Worm (Caenorhabditis elegans) whole organism, L2 larva: ENCODE data around the gene nra-4.

Experiments used
- C34F6.9 ChIP-seq: fragments of 150-350 bp; optimal IDR thresholded peaks from 2 replicates; lab custom pipeline; 2014; ENCODE audit warnings: missing biosample characterization, missing genetic modification characterization
- F13H6.1 ChIP-seq: sonication (generic microtip); optimal IDR thresholded peaks from 2 replicates; lab custom pipeline; 2016; ENCODE audit warnings: missing genetic modification characterization, missing compliant biosample characterization
- R02D3.7 ChIP-seq: fragments of 150-350 bp; optimal IDR thresholded peaks from 2 replicates; lab custom pipeline; 2014; ENCODE audit warnings: missing biosample characterization, missing genetic modification characterization
- Y55F3AM.14 ChIP-seq: fragments of 200-800 bp; sonication (Bioruptor generic); optimal IDR thresholded peaks from 2 replicates; lab custom pipeline; 2018; ENCODE audit warnings: mild to moderate bottlenecking, missing genetic modification characterization, missing compliant biosample characterization
- ZK546.5 ChIP-seq: sonication (generic microtip); optimal IDR thresholded peaks from 2 replicates; lab custom pipeline; 2017; ENCODE audit warnings: missing biosample characterization, missing genetic modification characterization
- alr-1 ChIP-seq: fragments of 150-350 bp; optimal IDR thresholded peaks from 2 replicates; lab custom pipeline; 2014; ENCODE audit warnings: missing biosample characterization, missing genetic modification characterization
- ama-1 ChIP-seq: fragments of 150-350 bp; optimal IDR thresholded peaks from 2 replicates; lab custom pipeline; 2018; ENCODE audit warnings: inconsistent platforms
- ceh-16 ChIP-seq: fragments of 150-350 bp; optimal IDR thresholded peaks from 2 replicates; lab custom pipeline; 2014; ENCODE audit warnings: missing biosample characterization, missing genetic modification characterization
- crh-2 ChIP-seq: sonication (generic microtip); optimal IDR thresholded peaks from 2 replicates; lab custom pipeline; 2017; ENCODE audit warnings: missing biosample characterization, missing genetic modification characterization
- elt-1 ChIP-seq: fragments of 150-350 bp; optimal IDR thresholded peaks from 2 replicates; lab custom pipeline; 2014; ENCODE audit warnings: missing biosample characterization, missing genetic modification characterization
- elt-3 ChIP-seq: sonication (generic microtip); optimal IDR thresholded peaks from 2 replicates; lab custom pipeline; 2017; ENCODE audit warnings: missing biosample characterization, missing genetic modification characterization
- fos-1 ChIP-seq: fragments of 150-350 bp; optimal IDR thresholded peaks from 2 replicates; lab custom pipeline; 2014; ENCODE audit warnings: missing biosample characterization, missing genetic modification characterization
- gmeb-1 ChIP-seq: fragments of 150-350 bp; optimal IDR thresholded peaks from 2 replicates; lab custom pipeline; 2014; ENCODE audit warnings: missing biosample characterization, missing genetic modification characterization
- lin-11 ChIP-seq: fragments of 150-350 bp; sonication (generic microtip); optimal IDR thresholded peaks from 2 replicates; lab custom pipeline; 2014; ENCODE audit warnings: missing biosample characterization, missing genetic modification characterization, inconsistent platforms, mixed read lengths
- lin-13 ChIP-seq: fragments of 150-350 bp; optimal IDR thresholded peaks from 2 replicates; lab custom pipeline; 2014; ENCODE audit warnings: missing biosample characterization, missing genetic modification reagents, missing genetic modification characterization
- lin-39 ChIP-seq: fragments of 150-350 bp; optimal IDR thresholded peaks from 2 replicates; lab custom pipeline; 2014; ENCODE audit warnings: missing biosample characterization, missing genetic modification reagents, missing genetic modification characterization
- lsy-2 ChIP-seq, 2 experiments: fragments of 150-350 bp in 1 of 2; sonication (generic microtip) in 1 of 2; optimal IDR thresholded peaks; 2 replicates each; lab custom pipeline; 2014 to 2017; ENCODE audit warnings: missing biosample characterization in 2 of 2, missing genetic modification characterization in 2 of 2
- mab-5 ChIP-seq: fragments of 150-350 bp; optimal IDR thresholded peaks from 2 replicates; lab custom pipeline; 2014; ENCODE audit warnings: missing biosample characterization, missing genetic modification characterization
- mdl-1 ChIP-seq, 2 experiments: fragments of 150-350 bp in 1 of 2; sonication (generic microtip) in 1 of 2; optimal IDR thresholded peaks; 2 replicates each; lab custom pipeline; 2017; ENCODE audit warnings: missing biosample characterization in 2 of 2, missing genetic modification characterization in 2 of 2
- nhr-10 ChIP-seq: sonication (generic microtip); optimal IDR thresholded peaks from 2 replicates; lab custom pipeline; 2017; ENCODE audit warnings: missing biosample characterization, missing genetic modification characterization
- nhr-11 ChIP-seq: fragments of 150-350 bp; optimal IDR thresholded peaks from 2 replicates; lab custom pipeline; 2014; ENCODE audit warnings: missing biosample characterization, missing genetic modification characterization
- nhr-12 ChIP-seq: fragments of 150-350 bp; optimal IDR thresholded peaks from 2 replicates; lab custom pipeline; 2014; ENCODE audit warnings: missing biosample characterization, missing genetic modification characterization
- nhr-129 ChIP-seq: fragments of 150-350 bp; optimal IDR thresholded peaks from 2 replicates; lab custom pipeline; 2014; ENCODE audit warnings: missing biosample characterization, missing genetic modification characterization
- nhr-21 ChIP-seq: fragments of 150-350 bp; optimal IDR thresholded peaks from 2 replicates; lab custom pipeline; 2014; ENCODE audit warnings: missing biosample characterization, missing genetic modification characterization
- nhr-23 ChIP-seq: fragments of 150-350 bp; optimal IDR thresholded peaks from 2 replicates; lab custom pipeline; 2014; ENCODE audit warnings: missing biosample characterization, missing genetic modification reagents, missing genetic modification characterization
- nhr-25 ChIP-seq: fragments of 150-350 bp; sonication (generic microtip); optimal IDR thresholded peaks from 3 replicates; lab custom pipeline; 2014; ENCODE audit warnings: missing biosample characterization, missing genetic modification characterization
- nhr-6 ChIP-seq: fragments of 150-350 bp; optimal IDR thresholded peaks from 2 replicates; lab custom pipeline; 2014; ENCODE audit warnings: missing biosample characterization, missing genetic modification characterization
- nhr-77 ChIP-seq: fragments of 150-350 bp; optimal IDR thresholded peaks from 2 replicates; lab custom pipeline; 2014; ENCODE audit warnings: missing biosample characterization, missing genetic modification characterization
- peb-1 ChIP-seq: fragments of 150-350 bp; optimal IDR thresholded peaks from 2 replicates; lab custom pipeline; 2014; ENCODE audit warnings: missing biosample characterization, missing genetic modification characterization
- skn-1 ChIP-seq: sonication (generic microtip); optimal IDR thresholded peaks from 2 replicates; lab custom pipeline; 2017; ENCODE audit warnings: missing biosample characterization, missing genetic modification characterization
- sma-3 ChIP-seq: sonication (generic microtip); optimal IDR thresholded peaks from 2 replicates; lab custom pipeline; 2016; ENCODE audit warnings: missing genetic modification reagents, missing genetic modification characterization, missing compliant biosample characterization
- snpc-4 ChIP-seq: fragments of 150-350 bp; optimal IDR thresholded peaks from 2 replicates; lab custom pipeline; 2014; ENCODE audit warnings: missing biosample characterization, missing genetic modification characterization
- unc-39 ChIP-seq: fragments of 150-350 bp; optimal IDR thresholded peaks from 2 replicates; lab custom pipeline; 2014; ENCODE audit warnings: missing biosample characterization, missing genetic modification characterization
- unc-55 ChIP-seq: fragments of 150-350 bp; sonication (generic microtip); optimal IDR thresholded peaks from 3 replicates; lab custom pipeline; 2014; ENCODE audit warnings: missing biosample characterization, missing genetic modification reagents, missing genetic modification characterization
- ztf-1 ChIP-seq: fragments of 200-800 bp; sonication (Bioruptor generic); conservative IDR thresholded peaks from 2 replicates; pipeline ENCODE4 v1.3.6; 2022; ENCODE audit warnings: missing genetic modification characterization, missing compliant biosample characterization
- ztf-4 ChIP-seq: fragments of 150-350 bp; optimal IDR thresholded peaks from 2 replicates; lab custom pipeline; 2014; ENCODE audit warnings: missing biosample characterization, missing genetic modification characterization

Gene nra-4

ce11 chrV:1008503-1008902, 39.9 kb downstream of the nra-4 start, which contains the start of gene ergo-1:
TSS of gene ergo-1 (plus strand) at chrV:1008803.
- no peak for TF ChIP-seq elt-3 (tag; lab: Kevin White, UChicago)
- no peak for TF ChIP-seq peb-1 (tag; lab: Kevin White, UChicago)
- no peak for TF ChIP-seq R02D3.7 (tag; lab: Kevin White, UChicago)
- TF ChIP-seq nhr-12 (tag; lab: Kevin White, UChicago), result no peak
- no peak for TF ChIP-seq nhr-25 (tag; lab: Kevin White, UChicago)
- TF ChIP-seq mab-5 (tag; lab: Kevin White, UChicago), result no peak
- no peak for TF ChIP-seq F13H6.1
- TF ChIP-seq nhr-21 (tag; lab: Kevin White, UChicago), result no peak
- no peak for TF ChIP-seq Y55F3AM.14 (GFP tag; lab: Kevin White, UChicago)
- no peak for TF ChIP-seq elt-1 (tag; lab: Kevin White, UChicago)
- no peak for TF ChIP-seq lsy-2 (tag; optimal IDR thresholded peaks at IDR 0.05; lab: Kevin White, UChicago)
- no peak for TF ChIP-seq unc-39 (tag; lab: Kevin White, UChicago)
- no peak for TF ChIP-seq nhr-23
- TF ChIP-seq C34F6.9 (tag; lab: Kevin White, UChicago), result no peak
- TF ChIP-seq lin-13 (GFP tag; lab: Kevin White, UChicago), result no peak
- TF ChIP-seq nhr-77 (tag; lab: Kevin White, UChicago), result no peak
- no peak for TF ChIP-seq alr-1 (tag; lab: Kevin White, UChicago)
- no peak for TF ChIP-seq mdl-1 (tag; optimal IDR thresholded peaks at IDR 0.05; lab: Kevin White, UChicago)
- TF ChIP-seq, all 48 proteins: peak for 0

ce11 chrV:1005877-1006276, 42.5 kb downstream of the nra-4 start:
- TF ChIP-seq nhr-12 (tag; lab: Kevin White, UChicago) (no peak), fos-1 (tag; lab: Kevin White, UChicago) (peak; percentile 27)

ce11 chrV:1003826-1004225, 44.6 kb downstream of the nra-4 start:
- TF ChIP-seq skn-1 (tag; lab: Kevin White, UChicago), result no peak
- no peak for TF ChIP-seq R02D3.7 (tag; lab: Kevin White, UChicago)
- TF ChIP-seq nhr-21 (tag; lab: Kevin White, UChicago), result peak; percentile 11
- TF ChIP-seq Y55F3AM.14 (GFP tag; lab: Kevin White, UChicago), result peak; percentile 51
- TF ChIP-seq nhr-23, result no peak
- no peak for TF ChIP-seq ZK546.5 (tag; lab: Kevin White, UChicago)
- TF ChIP-seq lin-11 (tag; lab: Kevin White, UChicago), result no peak
- peak; percentile 82 for TF ChIP-seq C34F6.9 (tag; lab: Kevin White, UChicago)
- TF ChIP-seq ceh-16 (tag; lab: Kevin White, UChicago), result no peak
- TF ChIP-seq nhr-10 (tag; lab: Kevin White, UChicago), result no peak
- no peak for TF ChIP-seq elt-1 (tag; lab: Kevin White, UChicago)
- TF ChIP-seq ztf-4 (tag; lab: Kevin White, UChicago), result no peak
- TF ChIP-seq sma-3 (GFP tag; lab: Kevin White, UChicago), result peak; percentile 84
- peak; percentile 31 for TF ChIP-seq nhr-6 (tag; lab: Kevin White, UChicago)
- no peak for TF ChIP-seq alr-1 (tag; lab: Kevin White, UChicago)
- no peak for TF ChIP-seq peb-1 (tag; lab: Kevin White, UChicago)
- TF ChIP-seq lin-39, result no peak
- peak; percentile 15 for TF ChIP-seq fos-1 (tag; lab: Kevin White, UChicago)
- TF ChIP-seq nhr-25 (tag; lab: Kevin White, UChicago), result peak; percentile 74
- no peak for TF ChIP-seq nhr-11 (tag; lab: Kevin White, UChicago)
- TF ChIP-seq lsy-2 (tag; optimal IDR thresholded peaks at IDR 0.05; lab: Kevin White, UChicago), result peak; percentile 37 to 77
- TF ChIP-seq unc-55 (GFP tag; lab: Kevin White, UChicago), result peak; percentile 81
- TF ChIP-seq crh-2 (tag; lab: Kevin White, UChicago), result peak; percentile 53
- peak; percentile 75 for TF ChIP-seq F13H6.1
- TF ChIP-seq mdl-1 (tag; optimal IDR thresholded peaks at IDR 0.05; lab: Kevin White, UChicago), result no peak
- no peak for TF ChIP-seq ztf-1
- peak; percentile 49 for TF ChIP-seq nhr-129 (tag; lab: Kevin White, UChicago)
- TF ChIP-seq gmeb-1 (tag; lab: Kevin White, UChicago), result peak; percentile 52

- TF ChIP-seq elt-1 (tag; lab: Kevin White, UChicago) (no peak), ama-1 (lab: Kevin White, UChicago) (no peak), lin-39 (no peak), F13H6.1 (no peak), alr-1 (tag; lab: Kevin White, UChicago) (no peak), snpc-4 (no peak), lin-11 (tag; lab: Kevin White, UChicago) (no peak), unc-55 (GFP tag; lab: Kevin White, UChicago) (no peak)
Observed at ce11 chrV:1003400-1003799, 45.0 kb downstream of the nra-4 start, which contains the start of gene Y50D4C.5. TSS of gene Y50D4C.5 (minus strand) at chrV:1003744.
